ENCODE assay signal across 2 worm cellular contexts in genomic region chrX:3697623-3698022, ce11.
TF ChIP-seq lines count a peak whose summit lies in the region.

No protein-coding gene starts in this region.

TF ChIP-seq in whole organism, L1 larva, 84 proteins besides CTCF, POLR2A, EP300 and RAD21 (continued from another document):
- TF ChIP-seq elt-3 (tag; optimal IDR thresholded peaks at IDR 0.05; lab: Kevin White, UChicago) (peak in 2 of 6 experiments; percentile 19 to 36), nhr-84 (tag; optimal IDR thresholded peaks at IDR 0.05; lab: Kevin White, UChicago) (no peak), F16B12.6 (tag; optimal IDR thresholded peaks at IDR 0.05; lab: Kevin White, UChicago) (no peak), hpl-2 (GFP tag; optimal IDR thresholded peaks at IDR 0.05; lab: Kevin White, UChicago) (no peak), mdl-1 (tag; optimal IDR thresholded peaks at IDR 0.05; lab: Kevin White, UChicago) (peak in 1 of 2 experiments; percentile 47), sox-4 (tag; optimal IDR thresholded peaks at IDR 0.05; lab: Kevin White, UChicago) (peak; percentile 39), ceh-63 (GFP tag; optimal IDR thresholded peaks at IDR 0.05; lab: Kevin White, UChicago) (no peak), fos-1 (tag; optimal IDR thresholded peaks at IDR 0.05; lab: Kevin White, UChicago) (peak; percentile 11), nhr-237 (tag; optimal IDR thresholded peaks at IDR 0.05; lab: Kevin White, UChicago) (no peak), isw-1 (GFP tag; IDR thresholded peaks at IDR 0.05; lab: Robert Waterston, UW) (no peak), unc-130 (tag; optimal IDR thresholded peaks at IDR 0.05; lab: Kevin White, UChicago) (no peak), ets-5 (GFP tag; IDR thresholded peaks at IDR 0.05; lab: Robert Waterston, UW) (no peak), nhr-11 (tag; optimal IDR thresholded peaks at IDR 0.05; lab: Kevin White, UChicago) (no peak), tlp-1 (tag; optimal IDR thresholded peaks at IDR 0.05; lab: Kevin White, UChicago) (no peak), lsy-2 (tag; optimal IDR thresholded peaks at IDR 0.05; lab: Kevin White, UChicago) (peak; percentile 55 to 60)

TF ChIP-seq in whole organism, young adult, 124 proteins besides CTCF, POLR2A, EP300 and RAD21 (continued from another document):
- TF ChIP-seq dpff-1 (tag; optimal IDR thresholded peaks at IDR 0.05; lab: Kevin White, UChicago) (no peak), mxl-1 (tag; optimal IDR thresholded peaks at IDR 0.05; lab: Kevin White, UChicago) (peak; percentile 66), nhr-80 (tag; optimal IDR thresholded peaks at IDR 0.05; lab: Kevin White, UChicago) (peak; percentile 16), unc-62 (GFP tag; optimal IDR thresholded peaks at IDR 0.05; lab: Kevin White, UChicago) (no peak), Y53F4B.3 (GFP tag; IDR thresholded peaks at IDR 0.05; lab: Robert Waterston, UW) (no peak), egl-18 (GFP tag; IDR thresholded peaks at IDR 0.05; lab: Robert Waterston, UW) (no peak), madf-6 (GFP tag; IDR thresholded peaks at IDR 0.05; lab: Robert Waterston, UW) (peak; percentile 49; the same call in 1 of the 2 replicates), pbrm-1 (GFP tag; IDR thresholded peaks at IDR 0.05; lab: Robert Waterston, UW) (peak; percentile 93), atf-7 (tag; optimal IDR thresholded peaks at IDR 0.05; lab: Kevin White, UChicago) (peak; percentile 14), F52B5.7 (tag; optimal IDR thresholded peaks at IDR 0.05; lab: Kevin White, UChicago) (peak; percentile 73), cebp-2 (GFP tag; IDR thresholded peaks at IDR 0.05; lab: Robert Waterston, UW) (0 out of 2 replicates have a peak, but pooled peaks have one; percentile 55), rpc-1 (optimal IDR thresholded peaks at IDR 0.05; lab: Kevin White, UChicago) (peak; percentile 95), rpc-1 (tag; optimal IDR thresholded peaks at IDR 0.05; lab: Kevin White, UChicago) (peak; percentile 97), ceh-100 (GFP tag; IDR thresholded peaks at IDR 0.05; lab: Robert Waterston, UW) (peak; percentile 51; the same call in 1 of the 2 replicates), ama-1 (optimal IDR thresholded peaks at IDR 0.05; lab: Kevin White, UChicago) (no peak), ama-1 (GFP tag; optimal IDR thresholded peaks at IDR 0.05; lab: Kevin White, UChicago) (peak; percentile 75 to 76), aptf-3 (GFP tag; IDR thresholded peaks at IDR 0.05; lab: Robert Waterston, UW) (0 out of 2 replicates have a peak, but pooled peaks have one; percentile 77), B0336.3 (GFP tag; IDR thresholded peaks at IDR 0.05; lab: Robert Waterston, UW) (peak; percentile 64), sptf-2 (GFP tag; optimal IDR thresholded peaks at IDR 0.05; lab: Kevin White, UChicago) (peak; percentile 1), zfh-2 (GFP tag; conservative IDR thresholded peaks at IDR 0.05; lab: Robert Waterston, UW) (0 out of 2 replicates have a peak, but pooled peaks have one; percentile 6), attf-3 (GFP tag; conservative IDR thresholded peaks at IDR 0.05; lab: Robert Waterston, UW) (0 out of 2 replicates have a peak, but pooled peaks have one; percentile 47), F37B4.10 (GFP tag; IDR thresholded peaks at IDR 0.05; lab: Robert Waterston, UW) (0 out of 2 replicates have a peak, but pooled peaks have one; percentile 75), egl-44 (GFP tag; IDR thresholded peaks at IDR 0.05; lab: Robert Waterston, UW) (peak; percentile 70), F55B11.4 (tag; optimal IDR thresholded peaks at IDR 0.05; lab: Kevin White, UChicago; ENCODE audit: borderline replicate concordance, insufficient read depth) (no peak)
TF ChIP-seq in whole organism, young adult: peak in this region for 87.
